Worm (Caenorhabditis elegans) whole organism, L1 larva: Measurements from ENCODE around the gene B0228.6.

ENCODE experiments used
- C16A3.4 ChIP-seq: fragments of 150-350 bp; optimal IDR thresholded peaks from 2 replicates; lab custom pipeline; 2014; ENCODE audit warnings: missing biosample characterization, missing genetic modification characterization
- F16B12.6 ChIP-seq: fragments of 150-350 bp; optimal IDR thresholded peaks from 2 replicates; lab custom pipeline; 2014; ENCODE audit warnings: missing biosample characterization, missing genetic modification characterization
- Y116A8C.19 ChIP-seq: sonication (generic microtip); optimal IDR thresholded peaks from 2 replicates; lab custom pipeline; 2016; ENCODE audit warnings: missing compliant biosample characterization, missing genetic modification characterization, borderline replicate concordance
- aly-2 ChIP-seq: fragments of 150-350 bp; optimal IDR thresholded peaks from 2 replicates; lab custom pipeline; 2014; ENCODE audit warnings: missing biosample characterization, missing genetic modification characterization
- blmp-1 ChIP-seq: fragments of 150-350 bp; optimal IDR thresholded peaks from 2 replicates; lab custom pipeline; 2014; ENCODE audit warnings: missing biosample characterization, missing genetic modification characterization
- ceh-63 ChIP-seq: fragments of 200-800 bp; sonication (Bioruptor generic); optimal IDR thresholded peaks from 2 replicates; lab custom pipeline; 2018; ENCODE audit warnings: mild to moderate bottlenecking, missing genetic modification characterization, missing compliant biosample characterization
- ceh-82 ChIP-seq, 3 experiments: fragments of 150-350 bp in 1 of 3; sonication (generic microtip) in 2 of 3; optimal IDR thresholded peaks; 2 replicates each; lab custom pipeline; 2014 to 2017; ENCODE audit warnings: missing biosample characterization in 3 of 3, missing genetic modification characterization in 3 of 3
- dpl-1 ChIP-seq, 3 experiments: fragments of 150-350 bp in 2 of 3; sonication (generic microtip) in 1 of 3; optimal IDR thresholded peaks; 2 replicates each; lab custom pipeline; 2014 to 2017; ENCODE audit warnings: missing biosample characterization in 3 of 3, missing genetic modification characterization in 3 of 3, missing genetic modification reagents in 3 of 3
- efl-1 ChIP-seq, 4 experiments: fragments of 150-350 bp; optimal IDR thresholded peaks in 3 of 4; peaks in 1 of 4; 1 replicate in 1 of 4; 2 replicates in 3 of 4; lab custom pipeline; 2014; ENCODE audit warnings: missing biosample characterization in 2 of 4, missing genetic modification characterization in 2 of 4, missing genetic modification reagents in 2 of 4
- efl-3 ChIP-seq: fragments of 200-800 bp; sonication (Bioruptor generic); optimal IDR thresholded peaks from 2 replicates; lab custom pipeline; 2018; ENCODE audit warnings: mild to moderate bottlenecking, missing genetic modification characterization, missing compliant biosample characterization
- egl-27 ChIP-seq, 2 experiments: fragments of 150-350 bp in 1 of 2; sonication (generic microtip); optimal IDR thresholded peaks; 3 replicates each; lab custom pipeline; 2017 to 2018; ENCODE audit warnings: missing biosample characterization in 2 of 2, missing genetic modification characterization in 2 of 2, missing genetic modification reagents in 2 of 2
- elt-3 ChIP-seq, 6 experiments: fragments of 150-350 bp in 1 of 6; sonication (generic microtip); optimal IDR thresholded peaks; 2 replicates each; lab custom pipeline; 2017 to 2018; ENCODE audit warnings: missing biosample characterization in 6 of 6, missing genetic modification characterization in 6 of 6, inconsistent platforms in 1 of 6
- fkh-10 ChIP-seq: sonication (generic microtip); optimal IDR thresholded peaks from 2 replicates; lab custom pipeline; 2017; ENCODE audit warnings: missing biosample characterization, missing genetic modification reagents, missing genetic modification characterization
- fkh-4 ChIP-seq: sonication (generic microtip); optimal IDR thresholded peaks from 2 replicates; lab custom pipeline; 2016; ENCODE audit warnings: missing compliant biosample characterization, missing genetic modification characterization, borderline replicate concordance
- grh-1 ChIP-seq: fragments of 200-800 bp; sonication (Bioruptor generic); IDR thresholded peaks from 2 replicates; pipeline ENCODE4 v1.3.6; 2022; ENCODE audit warnings: missing genetic modification reagents, missing genetic modification characterization, missing compliant biosample characterization
- hlh-4 ChIP-seq: sonication (generic microtip); optimal IDR thresholded peaks from 2 replicates; lab custom pipeline; 2016; ENCODE audit warnings: mild to moderate bottlenecking, missing genetic modification characterization, missing compliant biosample characterization
- isw-1 ChIP-seq: fragments of 200-800 bp; sonication (Bioruptor generic); IDR thresholded peaks from 2 replicates; pipeline ENCODE4 v1.3.6; 2022; ENCODE audit warnings: missing genetic modification characterization, missing compliant biosample characterization
- lin-14 ChIP-seq: fragments of 200-800 bp; sonication (Bioruptor generic); optimal IDR thresholded peaks from 2 replicates; lab custom pipeline; 2018; ENCODE audit warnings: mild to moderate bottlenecking, missing genetic modification characterization, moderate library complexity, missing compliant biosample characterization
- lin-15B ChIP-seq: fragments of 150-350 bp; sonication (generic microtip); optimal IDR thresholded peaks from 3 replicates; lab custom pipeline; 2014; ENCODE audit warnings: missing biosample characterization, missing genetic modification characterization
- lin-35 ChIP-seq, 2 experiments: fragments of 150-350 bp; optimal IDR thresholded peaks; 2 replicates each; lab custom pipeline; 2014; ENCODE audit warnings: missing biosample characterization in 2 of 2, missing genetic modification characterization in 2 of 2, missing genetic modification reagents in 2 of 2
- lin-39 ChIP-seq: fragments of 150-350 bp; optimal IDR thresholded peaks from 2 replicates; lab custom pipeline; 2014; ENCODE audit warnings: missing biosample characterization, missing genetic modification reagents, missing genetic modification characterization
- lsy-2 ChIP-seq, 2 experiments: fragments of 150-350 bp; optimal IDR thresholded peaks; 2 replicates each; lab custom pipeline; 2014; ENCODE audit warnings: missing biosample characterization in 2 of 2, missing genetic modification characterization in 2 of 2
- mab-9 ChIP-seq: fragments of 200-800 bp; sonication (Bioruptor generic); IDR thresholded peaks from 2 replicates; pipeline ENCODE4 v1.3.6; 2022; ENCODE audit warnings: missing genetic modification reagents, missing genetic modification characterization, missing compliant biosample characterization
- mdl-1 ChIP-seq, 2 experiments: fragments of 150-350 bp; optimal IDR thresholded peaks; 2 replicates each; lab custom pipeline; 2014 to 2017; ENCODE audit warnings: missing biosample characterization in 2 of 2, missing genetic modification characterization in 2 of 2, inconsistent platforms in 1 of 2
- mep-1 ChIP-seq: fragments of 150-350 bp; optimal IDR thresholded peaks from 2 replicates; lab custom pipeline; 2014; ENCODE audit warnings: missing biosample characterization, missing genetic modification characterization
- nhr-12 ChIP-seq: sonication (generic microtip); optimal IDR thresholded peaks from 2 replicates; lab custom pipeline; 2017; ENCODE audit warnings: missing biosample characterization, missing genetic modification characterization
- nhr-237 ChIP-seq: fragments of 150-350 bp; optimal IDR thresholded peaks from 2 replicates; lab custom pipeline; 2014; ENCODE audit warnings: missing biosample characterization, missing genetic modification characterization
- nhr-71 ChIP-seq: sonication (generic microtip); optimal IDR thresholded peaks from 2 replicates; lab custom pipeline; 2016; ENCODE audit warnings: mild to moderate bottlenecking, missing genetic modification characterization, moderate library complexity, missing compliant biosample characterization
- nhr-85 ChIP-seq: sonication (generic microtip); peaks from one replicate; lab custom pipeline; 2016; ENCODE audit warnings: missing genetic modification characterization, inconsistent platforms, missing compliant biosample characterization
- pqm-1 ChIP-seq: sonication (generic microtip); optimal IDR thresholded peaks from 3 replicates; lab custom pipeline; 2017; ENCODE audit warnings: missing biosample characterization, missing genetic modification characterization
- rnt-1 ChIP-seq: sonication (generic microtip); optimal IDR thresholded peaks from 2 replicates; lab custom pipeline; 2016; ENCODE audit warnings: mild to moderate bottlenecking, missing genetic modification characterization, moderate library complexity, missing compliant biosample characterization
- skn-1 ChIP-seq: fragments of 150-350 bp; optimal IDR thresholded peaks from 2 replicates; lab custom pipeline; 2014; ENCODE audit warnings: missing biosample characterization, missing genetic modification characterization
- snpc-4 ChIP-seq: fragments of 150-350 bp; optimal IDR thresholded peaks from 2 replicates; lab custom pipeline; 2014; ENCODE audit warnings: missing biosample characterization, missing genetic modification characterization
- snu-23 ChIP-seq: sonication (generic microtip); optimal IDR thresholded peaks from 2 replicates; lab custom pipeline; 2016; ENCODE audit warnings: missing genetic modification characterization, missing compliant biosample characterization
- sox-4 ChIP-seq: sonication (generic microtip); optimal IDR thresholded peaks from 2 replicates; lab custom pipeline; 2016; ENCODE audit warnings: missing genetic modification characterization, missing compliant biosample characterization
- unc-62 ChIP-seq: fragments of 150-350 bp; optimal IDR thresholded peaks from 2 replicates; lab custom pipeline; 2014; ENCODE audit warnings: missing biosample characterization, missing genetic modification reagents, missing genetic modification characterization
- unc-86 ChIP-seq: sonication (generic microtip); optimal IDR thresholded peaks from 2 replicates; lab custom pipeline; 2016; ENCODE audit warnings: missing genetic modification characterization, missing compliant biosample characterization
- unc-98 ChIP-seq: fragments of 200-800 bp; sonication (Bioruptor generic); IDR thresholded peaks from 2 replicates; pipeline ENCODE4 v1.3.6; 2022; ENCODE audit warnings: missing genetic modification characterization, missing compliant biosample characterization
- vab-15 ChIP-seq: sonication (generic microtip); optimal IDR thresholded peaks from 2 replicates; lab custom pipeline; 2017; ENCODE audit warnings: missing genotype, mild to moderate bottlenecking, missing genetic modification characterization, missing compliant biosample characterization
- xbp-1 ChIP-seq: sonication (generic microtip); optimal IDR thresholded peaks from 2 replicates; lab custom pipeline; 2016; ENCODE audit warnings: missing genetic modification characterization, missing compliant biosample characterization
- zip-4 ChIP-seq: fragments of 200-800 bp; sonication (Bioruptor generic); optimal IDR thresholded peaks from 2 replicates; lab custom pipeline; 2018; ENCODE audit warnings: mild to moderate bottlenecking, missing genetic modification characterization, moderate library complexity, missing compliant biosample characterization

Gene B0228.6

DNA sequence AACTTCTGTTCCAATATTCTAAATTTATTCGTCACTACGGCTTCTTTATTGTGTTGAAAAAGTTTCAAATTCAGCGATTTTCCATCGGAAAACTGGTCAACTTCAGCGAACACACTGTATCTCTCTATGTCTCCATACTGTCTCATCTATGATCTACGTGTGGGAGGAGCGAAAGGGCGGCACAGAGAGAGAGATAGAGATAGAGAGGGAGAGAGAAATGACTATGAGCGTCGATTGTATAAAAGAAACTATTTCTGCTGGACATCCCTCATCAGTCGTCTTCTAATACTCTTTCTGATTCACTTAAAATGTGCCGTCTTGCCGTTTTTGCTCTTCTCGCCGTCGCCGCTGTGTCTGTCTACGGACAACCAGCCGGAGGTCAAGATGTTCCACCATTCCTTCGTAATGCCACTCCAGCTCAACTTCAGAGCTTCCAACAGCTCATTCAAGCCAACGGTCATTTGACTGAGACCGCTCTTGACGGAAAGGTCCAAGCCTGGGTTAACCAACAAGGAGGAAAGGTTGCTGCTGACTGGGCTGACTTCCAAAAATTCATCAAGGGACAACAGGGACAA is 35.4 kb upstream of the B0228.6 start, which contains the start of gene srlf-1 (continued):
- TF ChIP-seq mab-9 (GFP tag; lab: Robert Waterston, UW) = no peak
- TF ChIP-seq Y116A8C.19 (tag; lab: Kevin White, UChicago) = no peak
- TF ChIP-seq mep-1 (tag; lab: Kevin White, UChicago) = no peak
- TF ChIP-seq unc-62 (GFP tag; lab: Kevin White, UChicago) = no peak
- TF ChIP-seq nhr-12 (tag; lab: Kevin White, UChicago) = no peak
- TF ChIP-seq xbp-1 (tag; lab: Kevin White, UChicago) = peak; percentile 5
- no peak for TF ChIP-seq sox-4
- no peak for TF ChIP-seq unc-86 (tag; lab: Kevin White, UChicago)
- no peak for TF ChIP-seq nhr-237 (tag; lab: Kevin White, UChicago)
- TF ChIP-seq vab-15 (tag; lab: Kevin White, UChicago) = no peak
- peak; percentile 33 for TF ChIP-seq nhr-71 (tag; lab: Kevin White, UChicago)
- no peak for TF ChIP-seq zip-4 (GFP tag; lab: Kevin White, UChicago)

DNA sequence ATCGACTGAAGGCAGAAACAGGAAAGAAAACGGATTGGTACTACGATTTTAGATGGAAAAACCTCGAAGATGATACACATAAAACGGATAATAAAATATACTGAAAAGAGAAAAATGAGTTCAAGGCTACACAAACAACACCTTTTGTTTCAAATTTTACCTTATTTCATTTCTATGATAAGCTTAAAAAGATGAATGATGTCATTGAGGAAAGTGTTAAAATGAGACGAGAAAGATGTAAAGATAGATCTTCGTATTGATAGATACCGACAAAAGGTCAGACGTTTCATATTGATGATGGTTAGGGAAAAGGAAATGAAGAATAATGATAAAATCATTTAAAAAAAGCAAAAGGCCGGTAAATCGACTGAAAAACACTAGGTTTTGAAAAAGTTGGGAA is 34.6 kb upstream of the B0228.6 start:
- TF ChIP-seq lin-15B (tag; lab: Kevin White, UChicago) (no peak), lsy-2 (tag; optimal IDR thresholded peaks at IDR 0.05; lab: Kevin White, UChicago) (no peak), hlh-4 (tag; lab: Kevin White, UChicago) (no peak), lin-14 (peak; percentile 31), nhr-71 (tag; lab: Kevin White, UChicago) (peak; percentile 14), fkh-10 (no peak), nhr-85 (tag; lab: Kevin White, UChicago) (peak; percentile 75), elt-3 (tag; optimal IDR thresholded peaks at IDR 0.05; lab: Kevin White, UChicago) (peak in 1 of 6 experiments; percentile 63), nhr-237 (tag; lab: Kevin White, UChicago) (no peak)
- TF ChIP-seq, all 84 proteins: peak for 4

DNA sequence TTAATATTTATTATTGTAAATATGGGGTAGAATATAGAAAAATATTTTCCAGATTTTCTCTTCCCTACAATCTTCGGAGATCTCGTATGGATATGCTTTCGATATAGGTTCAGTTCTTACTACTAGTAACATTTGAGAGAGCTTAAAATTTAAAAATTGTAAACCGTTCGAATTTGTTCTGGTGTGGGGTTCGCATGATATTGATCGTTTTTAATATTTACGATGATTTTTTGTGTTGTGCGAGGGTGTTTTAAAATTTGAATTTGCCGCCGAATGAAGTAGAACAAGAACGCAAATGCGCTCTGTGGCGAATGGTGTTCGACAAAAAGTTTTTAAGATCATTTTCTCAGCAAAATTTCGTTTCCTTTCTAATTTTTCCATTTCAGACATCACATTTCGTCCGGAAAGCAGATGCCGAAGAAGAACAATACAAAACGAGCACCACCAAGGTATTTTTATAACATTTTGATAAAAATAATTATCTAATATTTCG is 28.5 kb upstream of the B0228.6 start, which contains the start of gene skr-17:
Gene skr-17 (plus strand): TSS at position 51 of the 493 bp plus-strand sequence.
- TF ChIP-seq egl-27 (tag; optimal IDR thresholded peaks at IDR 0.05; lab: Kevin White, UChicago) (no peak), fkh-4 (tag; lab: Kevin White, UChicago) (no peak), aly-2 (no peak), snpc-4 (tag; lab: Kevin White, UChicago) (no peak), efl-3 (GFP tag; lab: Kevin White, UChicago) (no peak), ceh-63 (GFP tag; lab: Kevin White, UChicago) (no peak), ceh-82 (tag; optimal IDR thresholded peaks at IDR 0.05; lab: Kevin White, UChicago) (no peak), efl-1 (optimal IDR thresholded peaks at IDR 0.05; lab: Kevin White, UChicago) (peak; percentile 18 to 59), efl-1 (GFP tag; optimal IDR thresholded peaks at IDR 0.05 in 1 of 2; lab: Kevin White, UChicago) (peak in 1 of 2 experiments; percentile 23), dpl-1 (GFP tag; optimal IDR thresholded peaks at IDR 0.05; lab: Kevin White, UChicago) (peak in 1 of 3 experiments; percentile 33), F16B12.6 (tag; lab: Kevin White, UChicago) (no peak)

DNA sequence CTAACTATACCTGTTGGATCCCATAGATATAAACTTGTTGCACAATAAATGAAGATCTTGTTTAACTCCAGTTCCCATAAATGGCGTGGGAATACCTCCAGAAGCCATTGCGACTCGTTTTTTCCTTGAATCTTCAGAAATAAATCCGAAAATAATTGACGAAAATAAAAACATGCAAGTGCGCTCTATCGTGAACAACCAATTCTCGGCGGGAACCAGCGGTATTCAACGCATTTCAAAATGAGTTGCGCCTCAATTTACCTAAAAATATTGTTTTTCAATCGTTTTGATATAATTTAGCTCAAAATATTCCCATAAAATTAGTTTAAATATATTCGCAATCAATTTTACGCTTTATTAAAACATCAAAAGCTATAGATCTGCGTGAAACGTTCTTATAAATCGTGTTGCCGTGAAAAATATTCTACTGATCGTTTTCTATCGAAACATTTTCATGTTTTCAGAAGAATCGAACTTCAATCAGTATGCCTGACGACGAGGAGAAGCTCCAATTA is 26.2 kb upstream of the B0228.6 start, which contains the start of the genes snpc-1.1 and spdl-1:
Gene snpc-1.1 (minus strand): TSS at position 200 of the 515 bp plus-strand sequence.
Gene spdl-1 (plus strand): TSS at position 465 of the 515 bp plus-strand sequence.
- TF ChIP-seq lin-39 (tag; lab: Kevin White, UChicago) (no peak), efl-1 (optimal IDR thresholded peaks at IDR 0.05; lab: Kevin White, UChicago) (peak; percentile 75 to 79), efl-1 (GFP tag; optimal IDR thresholded peaks at IDR 0.05 in 1 of 2; lab: Kevin White, UChicago) (peak; percentile 84 to 97), C16A3.4 (tag; lab: Kevin White, UChicago) (peak; percentile 2), rnt-1 (tag; lab: Kevin White, UChicago) (peak; percentile 22), dpl-1 (GFP tag; optimal IDR thresholded peaks at IDR 0.05; lab: Kevin White, UChicago) (peak; percentile 71 to 88 (median 77)), isw-1 (GFP tag; lab: Robert Waterston, UW) (no peak), lsy-2 (tag; optimal IDR thresholded peaks at IDR 0.05; lab: Kevin White, UChicago) (peak in 1 of 2 experiments; percentile 65), mep-1 (tag; lab: Kevin White, UChicago) (peak; percentile 30), zip-4 (GFP tag; lab: Kevin White, UChicago) (no peak), ceh-63 (GFP tag; lab: Kevin White, UChicago) (no peak), unc-98 (GFP tag; lab: Robert Waterston, UW) (no peak), nhr-85 (tag; lab: Kevin White, UChicago) (peak; percentile 5), lin-35 (GFP tag; optimal IDR thresholded peaks at IDR 0.05; lab: Kevin White, UChicago) (peak; percentile 67 to 91), grh-1 (GFP tag; lab: Robert Waterston, UW) (no peak), skn-1 (peak; percentile 27), ceh-82 (tag; optimal IDR thresholded peaks at IDR 0.05; lab: Kevin White, UChicago) (peak in 1 of 3 experiments; percentile 7), lin-15B (tag; lab: Kevin White, UChicago) (peak; percentile 1), lin-14 (peak; percentile 13), pqm-1 (tag; lab: Kevin White, UChicago) (no peak), mdl-1 (tag; optimal IDR thresholded peaks at IDR 0.05; lab: Kevin White, UChicago) (peak in 1 of 2 experiments; percentile 7), snu-23 (GFP tag; lab: Kevin White, UChicago) (peak; percentile 24), Y116A8C.19 (tag; lab: Kevin White, UChicago) (no peak), blmp-1 (peak; percentile 53)
- TF ChIP-seq, all 84 proteins: peak for 15
